Fruit fly (Drosophila melanogaster) whole organism, embryonic: Measurements from ENCODE around the gene Gyc89Da.

Experiments
- CG12391 ChIP-seq: fragments of 200-800 bp; sonication (Bioruptor generic); optimal IDR thresholded peaks from 3 replicates; lab custom pipeline; 2018; ENCODE audit warnings: missing biosample characterization, mild to moderate bottlenecking, missing genetic modification characterization, moderate library complexity
- CG2875 ChIP-seq: fragments of 200-800 bp; sonication (Bioruptor generic); optimal IDR thresholded peaks from 2 replicates; lab custom pipeline; 2017; ENCODE audit warnings: missing biosample characterization, mild to moderate bottlenecking, missing genetic modification characterization, missing genetic modification reagents
- CG9797 ChIP-seq: fragments of 200-800 bp; sonication (Bioruptor generic); optimal IDR thresholded peaks from 3 replicates; lab custom pipeline; 2018; ENCODE audit warnings: missing biosample characterization, mild to moderate bottlenecking, missing genetic modification characterization
- CTCF ChIP-seq: fragments of 200-800 bp; sonication (Bioruptor generic); optimal IDR thresholded peaks from 2 replicates; lab custom pipeline; 2017; ENCODE audit warnings: missing biosample characterization, mild to moderate bottlenecking, missing genetic modification characterization, moderate library complexity
- Meics ChIP-seq: fragments of 200-800 bp; sonication (Bioruptor generic); optimal IDR thresholded peaks from 2 replicates; lab custom pipeline; 2017; ENCODE audit warnings: missing biosample characterization, mild to moderate bottlenecking, missing genetic modification characterization
- crol ChIP-seq: fragments of 200-800 bp; sonication (Bioruptor generic); IDR thresholded peaks from 2 replicates; pipeline ENCODE4 v1.3.6; 2022; ENCODE audit warnings: missing biosample characterization, missing genetic modification characterization
- fd96Cb ChIP-seq: fragments of 200-800 bp; sonication (Bioruptor generic); optimal IDR thresholded peaks from 2 replicates; lab custom pipeline; 2018; ENCODE audit warnings: missing biosample characterization, mild to moderate bottlenecking, missing genetic modification characterization, moderate library complexity
- insv ChIP-seq, 2 experiments: fragments of 200-800 bp; sonication (Bioruptor generic); optimal IDR thresholded peaks; 3 replicates each; lab custom pipeline; 2016 to 2018; ENCODE audit warnings: missing biosample characterization in 2 of 2, missing genetic modification characterization in 2 of 2
- sug ChIP-seq: fragments of 200-800 bp; optimal IDR thresholded peaks from 2 replicates; lab custom pipeline; 2019; ENCODE audit warnings: missing biosample characterization, mild to moderate bottlenecking, missing genetic modification characterization, moderate library complexity

dm6 chr3R:16442937-16443336 lies 29.5 kb upstream of the Gyc89Da start, which contains the start of the genes Ttc1 and CG14882:
- TF ChIP-seq CG2875 (GFP tag; lab: Kevin White, UChicago) (peak; percentile 63), CTCF (GFP tag; lab: Kevin White, UChicago) (no peak), insv (GFP tag; optimal IDR thresholded peaks at IDR 0.05; lab: Kevin White, UChicago) (peak in 1 of 2 experiments; percentile 28), Meics (GFP tag; lab: Kevin White, UChicago) (peak; percentile 80), fd96Cb (tag; lab: Kevin White, UChicago) (peak; percentile 51), CG9797 (GFP tag; lab: Kevin White, UChicago) (no peak), CG12391 (tag; lab: Kevin White, UChicago) (peak; percentile 91), sug (tag; lab: Kevin White, UChicago) (peak; percentile 81), crol (GFP tag; lab: Robert Waterston, UW) (0 out of 2 replicates have a peak, but pooled peaks have one; percentile 23)
